Worm (Caenorhabditis elegans) whole organism, L3 larva: ENCODE data around the gene rps-2.

ENCODE experiments used
- aly-2 ChIP-seq: fragments of 150-350 bp; optimal IDR thresholded peaks from 2 replicates; lab custom pipeline; 2014; ENCODE audit warnings: missing biosample characterization, missing genetic modification characterization
- ama-1 ChIP-seq: fragments of 150-350 bp; optimal IDR thresholded peaks from 2 replicates; lab custom pipeline; 2018
- ceh-16 ChIP-seq: sonication (generic microtip); optimal IDR thresholded peaks from 2 replicates; lab custom pipeline; 2017; ENCODE audit warnings: missing biosample characterization, missing genetic modification characterization
- ceh-28 ChIP-seq: fragments of 150-350 bp; optimal IDR thresholded peaks from 2 replicates; lab custom pipeline; 2014; ENCODE audit warnings: missing biosample characterization, missing genetic modification reagents, missing genetic modification characterization
- ceh-9 ChIP-seq: sonication (generic microtip); optimal IDR thresholded peaks from 2 replicates; lab custom pipeline; 2018; ENCODE audit warnings: missing biosample characterization, missing genetic modification characterization
- daf-12 ChIP-seq: fragments of 150-350 bp; optimal IDR thresholded peaks from 2 replicates; lab custom pipeline; 2014; ENCODE audit warnings: missing biosample characterization, missing genetic modification reagents, missing genetic modification characterization
- egl-5 ChIP-seq: fragments of 150-350 bp; optimal IDR thresholded peaks from 2 replicates; lab custom pipeline; 2017; ENCODE audit warnings: missing biosample characterization, missing genetic modification reagents, missing genetic modification characterization, inconsistent platforms
- elt-1 ChIP-seq: fragments of 150-350 bp; optimal IDR thresholded peaks from 2 replicates; lab custom pipeline; 2014; ENCODE audit warnings: missing biosample characterization, missing genetic modification characterization
- elt-2 ChIP-seq: sonication (generic microtip); optimal IDR thresholded peaks from 2 replicates; lab custom pipeline; 2016; ENCODE audit warnings: missing genetic modification reagents, mild to moderate bottlenecking, missing genetic modification characterization, missing compliant biosample characterization
- elt-3 ChIP-seq, 3 experiments: fragments of 150-350 bp in 1 of 3; sonication (generic microtip) in 2 of 3; optimal IDR thresholded peaks; 2 replicates in 2 of 3; 4 replicates in 1 of 3; lab custom pipeline; 2014 to 2017; ENCODE audit warnings: missing biosample characterization in 3 of 3, missing genetic modification characterization in 3 of 3
- eor-1 ChIP-seq, 2 experiments: fragments of 150-350 bp; optimal IDR thresholded peaks; 2 replicates each; lab custom pipeline; 2014 to 2018; ENCODE audit warnings: missing biosample characterization in 2 of 2, missing genetic modification characterization in 2 of 2
- fkh-10 ChIP-seq: sonication (generic microtip); optimal IDR thresholded peaks from 2 replicates; lab custom pipeline; 2017; ENCODE audit warnings: missing biosample characterization, missing genetic modification reagents, missing genetic modification characterization
- fkh-2 ChIP-seq: fragments of 150-350 bp; optimal IDR thresholded peaks from 2 replicates; lab custom pipeline; 2014; ENCODE audit warnings: missing biosample characterization, missing genetic modification reagents, missing genetic modification characterization
- fos-1 ChIP-seq: fragments of 150-350 bp; optimal IDR thresholded peaks from 2 replicates; lab custom pipeline; 2014; ENCODE audit warnings: missing biosample characterization, missing genetic modification characterization
- hmg-11 ChIP-seq: sonication (generic microtip); optimal IDR thresholded peaks from 2 replicates; lab custom pipeline; 2016; ENCODE audit warnings: missing genetic modification characterization, missing compliant biosample characterization
- jun-1 ChIP-seq: fragments of 150-350 bp; optimal IDR thresholded peaks from 2 replicates; lab custom pipeline; 2014; ENCODE audit warnings: missing biosample characterization, missing genetic modification reagents, missing genetic modification characterization
- lin-15B ChIP-seq: fragments of 150-350 bp; optimal IDR thresholded peaks from 2 replicates; lab custom pipeline; 2014; ENCODE audit warnings: missing biosample characterization, missing genetic modification characterization
- lin-39 ChIP-seq: fragments of 150-350 bp; optimal IDR thresholded peaks from 2 replicates; lab custom pipeline; 2018; ENCODE audit warnings: missing biosample characterization, missing genetic modification reagents, missing genetic modification characterization
- lsy-12 ChIP-seq: sonication (generic microtip); optimal IDR thresholded peaks from 2 replicates; lab custom pipeline; 2016; ENCODE audit warnings: mild to moderate bottlenecking, missing genetic modification characterization, missing compliant biosample characterization
- mdl-1 ChIP-seq: fragments of 150-350 bp; optimal IDR thresholded peaks from 2 replicates; lab custom pipeline; 2014; ENCODE audit warnings: missing biosample characterization, missing genetic modification characterization
- mml-1 ChIP-seq: fragments of 150-350 bp; sonication (generic microtip); optimal IDR thresholded peaks from 3 replicates; lab custom pipeline; 2014; ENCODE audit warnings: missing biosample characterization, missing genetic modification characterization
- nfya-1 ChIP-seq: sonication (generic microtip); optimal IDR thresholded peaks from 2 replicates; lab custom pipeline; 2017; ENCODE audit warnings: missing genetic modification characterization, mild to moderate bottlenecking, missing compliant biosample characterization, antibody characterized with exemption, moderate library complexity; ENCODE audit not compliant: insufficient read depth
- nhr-12 ChIP-seq: fragments of 150-350 bp; optimal IDR thresholded peaks from 2 replicates; lab custom pipeline; 2014; ENCODE audit warnings: missing biosample characterization, missing genetic modification characterization
- nhr-23 ChIP-seq: fragments of 150-350 bp; optimal IDR thresholded peaks from 2 replicates; lab custom pipeline; 2014; ENCODE audit warnings: missing biosample characterization, missing genetic modification reagents, missing genetic modification characterization
- nhr-237 ChIP-seq: fragments of 150-350 bp; optimal IDR thresholded peaks from 2 replicates; lab custom pipeline; 2014; ENCODE audit warnings: missing biosample characterization, missing genetic modification characterization
- nhr-25 ChIP-seq: sonication (generic microtip); optimal IDR thresholded peaks from 2 replicates; lab custom pipeline; 2017; ENCODE audit warnings: missing biosample characterization, missing genetic modification characterization
- nhr-28 ChIP-seq: fragments of 150-350 bp; optimal IDR thresholded peaks from 2 replicates; lab custom pipeline; 2014; ENCODE audit warnings: missing biosample characterization, missing genetic modification characterization
- nhr-43 ChIP-seq: sonication (generic microtip); optimal IDR thresholded peaks from 2 replicates; lab custom pipeline; 2016; ENCODE audit warnings: mild to moderate bottlenecking, missing genetic modification characterization, missing compliant biosample characterization; ENCODE audit not compliant: poor library complexity, severe bottlenecking
- nhr-67 ChIP-seq: fragments of 150-350 bp; optimal IDR thresholded peaks from 2 replicates; lab custom pipeline; 2014; ENCODE audit warnings: missing biosample characterization, missing genetic modification characterization
- nhr-76 ChIP-seq: fragments of 150-350 bp; sonication (generic microtip); optimal IDR thresholded peaks from 5 replicates; lab custom pipeline; 2014; ENCODE audit warnings: missing biosample characterization, missing genetic modification characterization
- nhr-77 ChIP-seq: fragments of 150-350 bp; optimal IDR thresholded peaks from 2 replicates; lab custom pipeline; 2014; ENCODE audit warnings: missing biosample characterization, missing genetic modification characterization
- pha-4 ChIP-seq: fragments of 150-350 bp; optimal IDR thresholded peaks from 2 replicates; lab custom pipeline; 2014; ENCODE audit warnings: missing biosample characterization, missing genetic modification reagents, missing genetic modification characterization
- pqm-1 ChIP-seq: fragments of 150-350 bp; optimal IDR thresholded peaks from 2 replicates; lab custom pipeline; 2017; ENCODE audit warnings: missing biosample characterization, missing genetic modification characterization, inconsistent platforms
- skn-1 ChIP-seq: fragments of 150-350 bp; optimal IDR thresholded peaks from 2 replicates; lab custom pipeline; 2014; ENCODE audit warnings: missing biosample characterization, missing genetic modification characterization
- snpc-4 ChIP-seq: fragments of 150-350 bp; optimal IDR thresholded peaks from 2 replicates; lab custom pipeline; 2014; ENCODE audit warnings: missing biosample characterization, missing genetic modification characterization
- unc-39 ChIP-seq: sonication (generic microtip); optimal IDR thresholded peaks from 4 replicates; lab custom pipeline; 2017; ENCODE audit warnings: missing biosample characterization, missing genetic modification characterization
- unc-62 ChIP-seq: fragments of 150-350 bp; sonication (generic microtip); optimal IDR thresholded peaks from 4 replicates; lab custom pipeline; 2014; ENCODE audit warnings: missing biosample characterization, missing genetic modification reagents, missing genetic modification characterization
- ztf-4 ChIP-seq: fragments of 150-350 bp; optimal IDR thresholded peaks from 2 replicates; lab custom pipeline; 2014; ENCODE audit warnings: missing biosample characterization, missing genetic modification characterization

rps-2 gene

ce11 chrIV:7902221-7902904, 23.8 kb downstream of the rps-2 start, which contains the start of gene arp-11:
Gene arp-11 (minus strand): TSS chrIV:7902271.
- TF ChIP-seq daf-12 (tag; lab: Kevin White, UChicago) (no peak), nhr-23 (peak; percentile 71), snpc-4 (tag; lab: Kevin White, UChicago) (peak; percentile 53), ceh-28 (tag; lab: Kevin White, UChicago) (no peak), nhr-43 (tag; lab: Kevin White, UChicago) (peak; percentile 11), skn-1 (tag; lab: Kevin White, UChicago) (no peak), aly-2 (no peak), pqm-1 (tag; lab: Kevin White, UChicago) (peak; percentile 84), fos-1 (tag; lab: Kevin White, UChicago) (no peak), egl-5 (tag; lab: Kevin White, UChicago) (peak; percentile 61), jun-1 (tag; lab: Kevin White, UChicago) (peak; percentile 69), elt-2 (tag; lab: Kevin White, UChicago) (peak; percentile 96), hmg-11 (tag; lab: Kevin White, UChicago) (peak; percentile 49), elt-1 (tag; lab: Kevin White, UChicago) (no peak), pha-4 (peak; percentile 92), lin-15B (tag; lab: Kevin White, UChicago) (peak; percentile 70), nfya-1 (tag; lab: Kevin White, UChicago) (peak; percentile 90), nhr-12 (tag; lab: Kevin White, UChicago) (no peak), unc-62 (GFP tag; lab: Kevin White, UChicago) (no peak), nhr-25 (tag; lab: Kevin White, UChicago) (peak; percentile 75), lin-39 (tag; lab: Kevin White, UChicago) (peak; percentile 15), lsy-12 (peak; percentile 54), ceh-9 (tag; lab: Kevin White, UChicago) (no peak), nhr-237 (tag; lab: Kevin White, UChicago) (no peak), ztf-4 (tag; lab: Kevin White, UChicago) (no peak), nhr-76 (tag; lab: Kevin White, UChicago) (no peak), eor-1 (tag; optimal IDR thresholded peaks at IDR 0.05; lab: Kevin White, UChicago) (no peak), nhr-67 (no peak), mdl-1 (no peak), unc-39 (tag; lab: Kevin White, UChicago) (no peak), elt-3 (tag; optimal IDR thresholded peaks at IDR 0.05; lab: Kevin White, UChicago) (no peak), ama-1 (lab: Kevin White, UChicago) (no peak), fkh-2 (tag; lab: Kevin White, UChicago) (no peak), fkh-10 (GFP tag; lab: Kevin White, UChicago) (no peak)

ce11 chrIV:7898489-7898888, 27.7 kb downstream of the rps-2 start:
- TF ChIP-seq pqm-1 (tag; lab: Kevin White, UChicago) (peak; percentile 75), pha-4 (peak; percentile 42), nhr-77 (tag; lab: Kevin White, UChicago) (no peak), lsy-12 (no peak), nhr-237 (tag; lab: Kevin White, UChicago) (no peak), ceh-16 (tag; lab: Kevin White, UChicago) (no peak), nhr-28 (no peak), nhr-25 (tag; lab: Kevin White, UChicago) (no peak), jun-1 (tag; lab: Kevin White, UChicago) (no peak), elt-2 (tag; lab: Kevin White, UChicago) (peak; percentile 79)

- TF ChIP-seq fos-1 (tag; lab: Kevin White, UChicago), result no peak
- TF ChIP-seq fkh-10 (GFP tag; lab: Kevin White, UChicago), result peak; percentile 74
- no peak for TF ChIP-seq mml-1 (tag; lab: Kevin White, UChicago)
Measured at ce11 chrIV:7897953-7898352, 28.2 kb downstream of the rps-2 start.
